Worm (Caenorhabditis elegans) whole organism, L4 larva: ENCODE measurements around the gene Y41C4A.21.
A peak's percentile ranks its signal among the peaks of the same experiment; 100 is the strongest.

Source experiments
- D1046.2 ChIP-seq: fragments of 200-800 bp; sonication (Bioruptor generic); IDR thresholded peaks from 2 replicates; pipeline ENCODE4 v1.3.6; 2022; ENCODE audit warnings: missing genetic modification characterization, missing compliant biosample characterization
- F10B5.3 ChIP-seq: sonication (generic microtip); optimal IDR thresholded peaks from 2 replicates; lab custom pipeline; 2016; ENCODE audit warnings: mild to moderate bottlenecking, missing genetic modification characterization, missing compliant biosample characterization
- F49E8.2 ChIP-seq: sonication (generic microtip); optimal IDR thresholded peaks from 2 replicates; lab custom pipeline; 2016; ENCODE audit warnings: missing compliant biosample characterization, mild to moderate bottlenecking, missing genetic modification characterization, borderline replicate concordance
- T20F7.1 ChIP-seq: fragments of 200-800 bp; sonication (Bioruptor generic); optimal IDR thresholded peaks from 2 replicates; lab custom pipeline; 2018; ENCODE audit warnings: mild to moderate bottlenecking, missing genetic modification characterization, missing compliant biosample characterization
- Y105C5A.15 ChIP-seq: fragments of 200-800 bp; sonication (Bioruptor generic); IDR thresholded peaks from 2 replicates; pipeline ENCODE4 v1.3.6; 2022; ENCODE audit warnings: missing genetic modification characterization, missing compliant biosample characterization
- Y48G9A.11 ChIP-seq: fragments of 200-800 bp; sonication (Bioruptor generic); IDR thresholded peaks from 2 replicates; pipeline ENCODE4 v1.3.6; 2022; ENCODE audit warnings: missing genetic modification reagents, missing genetic modification characterization, missing compliant biosample characterization
- Y75B8A.6 ChIP-seq: fragments of 200-800 bp; sonication (Bioruptor generic); IDR thresholded peaks from 2 replicates; pipeline ENCODE4 v1.3.6; 2022; ENCODE audit warnings: missing genetic modification reagents, missing genetic modification characterization, missing compliant biosample characterization
- ZK546.5 ChIP-seq, 2 experiments: sonication (generic microtip); optimal IDR thresholded peaks; 2 replicates each; lab custom pipeline; 2017; ENCODE audit warnings: missing biosample characterization in 2 of 2, missing genetic modification characterization in 2 of 2
- aly-2 ChIP-seq: sonication (generic microtip); optimal IDR thresholded peaks from 2 replicates; lab custom pipeline; 2018; ENCODE audit warnings: missing biosample characterization, missing genetic modification characterization
- ama-1 ChIP-seq: fragments of 150-350 bp; optimal IDR thresholded peaks from 2 replicates; lab custom pipeline; 2014; ENCODE audit warnings: inconsistent platforms, mixed read lengths
- arid-1 ChIP-seq: fragments of 200-800 bp; sonication (Bioruptor generic); conservative IDR thresholded peaks from 2 replicates; pipeline ENCODE4 v1.3.6; 2022; ENCODE audit warnings: missing genetic modification reagents, missing genetic modification characterization, missing compliant biosample characterization
- ceh-28 ChIP-seq: fragments of 150-350 bp; optimal IDR thresholded peaks from 2 replicates; lab custom pipeline; 2014; ENCODE audit warnings: missing biosample characterization, missing genetic modification reagents, missing genetic modification characterization
- ceh-32 ChIP-seq: sonication (generic microtip); optimal IDR thresholded peaks from 2 replicates; lab custom pipeline; 2016; ENCODE audit warnings: mild to moderate bottlenecking, missing genetic modification characterization, missing compliant biosample characterization; ENCODE audit not compliant: poor library complexity
- daf-8 ChIP-seq: fragments of 200-800 bp; sonication (Bioruptor generic); IDR thresholded peaks from 2 replicates; pipeline ENCODE4 v1.3.6; 2022; ENCODE audit warnings: missing genetic modification characterization, missing compliant biosample characterization
- dmd-6 ChIP-seq: fragments of 200-800 bp; sonication (Bioruptor generic); IDR thresholded peaks from 2 replicates; pipeline ENCODE4 v1.3.6; 2022; ENCODE audit warnings: missing genetic modification reagents, missing genetic modification characterization, missing compliant biosample characterization
- dpl-1 ChIP-seq: fragments of 150-350 bp; optimal IDR thresholded peaks from 2 replicates; lab custom pipeline; 2014; ENCODE audit warnings: missing biosample characterization, missing genetic modification reagents, missing genetic modification characterization
- duxl-1 ChIP-seq: sonication (generic microtip); optimal IDR thresholded peaks from 2 replicates; lab custom pipeline; 2016; ENCODE audit warnings: mild to moderate bottlenecking, missing genetic modification characterization, moderate library complexity, missing compliant biosample characterization; ENCODE audit not compliant: poor library complexity
- dve-1 ChIP-seq: sonication (generic microtip); optimal IDR thresholded peaks from 2 replicates; lab custom pipeline; 2017; ENCODE audit warnings: antibody characterized with exemption, mild to moderate bottlenecking, missing genetic modification characterization, missing compliant biosample characterization; ENCODE audit not compliant: insufficient read depth
- egl-43 ChIP-seq: fragments of 200-800 bp; sonication (Bioruptor generic); IDR thresholded peaks from 2 replicates; pipeline ENCODE4 v1.3.6; 2022; ENCODE audit warnings: missing genetic modification reagents, missing genetic modification characterization, missing compliant biosample characterization
- hif-1 ChIP-seq, 2 experiments: sonication (generic microtip); optimal IDR thresholded peaks; 2 replicates each; lab custom pipeline; 2016 to 2017; ENCODE audit warnings: missing compliant biosample characterization in 2 of 2, missing genetic modification characterization in 2 of 2, missing genetic modification reagents in 2 of 2, missing genotype in 2 of 2, mild to moderate bottlenecking in 1 of 2
- lin-13 ChIP-seq: fragments of 150-350 bp; optimal IDR thresholded peaks from 2 replicates; lab custom pipeline; 2014; ENCODE audit warnings: missing biosample characterization, missing genetic modification reagents, missing genetic modification characterization
- lin-29 ChIP-seq: fragments of 200-800 bp; sonication (Bioruptor generic); IDR thresholded peaks from 2 replicates; pipeline ENCODE4 v1.3.6; 2022; ENCODE audit warnings: missing genetic modification reagents, missing genetic modification characterization, missing compliant biosample characterization
- lsy-2 ChIP-seq, 2 experiments: fragments of 150-350 bp in 1 of 2; sonication (generic microtip) in 1 of 2; optimal IDR thresholded peaks; 2 replicates each; lab custom pipeline; 2014 to 2017; ENCODE audit warnings: missing biosample characterization in 2 of 2, missing genetic modification characterization in 2 of 2
- madf-9 ChIP-seq: fragments of 200-800 bp; sonication (Bioruptor generic); conservative IDR thresholded peaks from 2 replicates; pipeline ENCODE4 v1.3.6; 2022; ENCODE audit warnings: missing genetic modification reagents, missing genetic modification characterization, missing compliant biosample characterization
- mep-1 ChIP-seq: fragments of 150-350 bp; sonication (generic microtip); optimal IDR thresholded peaks from 3 replicates; lab custom pipeline; 2014; ENCODE audit warnings: missing biosample characterization, missing genetic modification characterization
- mes-2 ChIP-seq: sonication (generic microtip); optimal IDR thresholded peaks from 2 replicates; lab custom pipeline; 2016; ENCODE audit warnings: missing genotype, mild to moderate bottlenecking, missing genetic modification characterization, missing compliant biosample characterization; ENCODE audit not compliant: poor library complexity, severe bottlenecking
- nhr-102 ChIP-seq: sonication (generic microtip); optimal IDR thresholded peaks from 2 replicates; lab custom pipeline; 2016; ENCODE audit warnings: mild to moderate bottlenecking, missing genetic modification characterization, moderate library complexity, missing compliant biosample characterization
- nhr-11 ChIP-seq: fragments of 150-350 bp; optimal IDR thresholded peaks from 2 replicates; lab custom pipeline; 2014; ENCODE audit warnings: missing biosample characterization, missing genetic modification characterization
- nhr-237 ChIP-seq: sonication (generic microtip); optimal IDR thresholded peaks from 2 replicates; lab custom pipeline; 2017; ENCODE audit warnings: missing biosample characterization, missing genetic modification characterization
- nhr-28 ChIP-seq: fragments of 150-350 bp; optimal IDR thresholded peaks from 2 replicates; lab custom pipeline; 2014; ENCODE audit warnings: missing biosample characterization, missing genetic modification characterization
- nhr-76 ChIP-seq: fragments of 150-350 bp; optimal IDR thresholded peaks from 2 replicates; lab custom pipeline; 2014; ENCODE audit warnings: missing biosample characterization, missing genetic modification characterization
- nhr-77 ChIP-seq: fragments of 150-350 bp; optimal IDR thresholded peaks from 2 replicates; lab custom pipeline; 2014; ENCODE audit warnings: missing biosample characterization, missing genetic modification characterization
- php-3 ChIP-seq: fragments of 200-800 bp; sonication (Bioruptor generic); IDR thresholded peaks from 2 replicates; pipeline ENCODE4 v1.3.6; 2022; ENCODE audit warnings: missing genetic modification reagents, missing genetic modification characterization, missing compliant biosample characterization
- saeg-2 ChIP-seq: fragments of 200-800 bp; sonication (Bioruptor generic); IDR thresholded peaks from 2 replicates; pipeline ENCODE4 v1.3.6; 2022; ENCODE audit warnings: missing genetic modification reagents, missing genetic modification characterization, missing compliant biosample characterization
- set-16 ChIP-seq: fragments of 200-800 bp; sonication (Bioruptor generic); IDR thresholded peaks from 2 replicates; pipeline ENCODE4 v1.3.6; 2022; ENCODE audit warnings: missing genetic modification reagents, missing genetic modification characterization, missing compliant biosample characterization
- snpc-1.2 ChIP-seq: fragments of 200-800 bp; sonication (Bioruptor generic); IDR thresholded peaks from 2 replicates; pipeline ENCODE4 v1.3.6; 2022; ENCODE audit warnings: missing genetic modification reagents, missing genetic modification characterization, missing compliant biosample characterization
- snpc-4 ChIP-seq: fragments of 150-350 bp; optimal IDR thresholded peaks from 2 replicates; lab custom pipeline; 2014; ENCODE audit warnings: missing biosample characterization, missing genetic modification characterization
- spr-1 ChIP-seq: sonication (generic microtip); optimal IDR thresholded peaks from 2 replicates; lab custom pipeline; 2016; ENCODE audit warnings: mild to moderate bottlenecking, missing genetic modification characterization, missing compliant biosample characterization
- unc-130 ChIP-seq: sonication (generic microtip); optimal IDR thresholded peaks from 2 replicates; lab custom pipeline; 2016; ENCODE audit warnings: missing genetic modification reagents, missing genetic modification characterization, missing compliant biosample characterization
- unc-39 ChIP-seq: sonication (generic microtip); optimal IDR thresholded peaks from 2 replicates; lab custom pipeline; 2017; ENCODE audit warnings: missing biosample characterization, missing genetic modification characterization
- unc-62 ChIP-seq, 3 experiments: fragments of 150-350 bp in 1 of 3; sonication (generic microtip); optimal IDR thresholded peaks in 2 of 3; peaks in 1 of 3; 1 replicate in 1 of 3; 2 replicates in 2 of 3; lab custom pipeline; 2014 to 2017; ENCODE audit warnings: missing biosample characterization in 3 of 3, missing genetic modification characterization in 3 of 3, missing genetic modification reagents in 3 of 3, missing genotype in 1 of 3
- vab-7 ChIP-seq: fragments of 200-800 bp; sonication (Bioruptor generic); IDR thresholded peaks from 2 replicates; pipeline ENCODE4 v1.3.6; 2022; ENCODE audit warnings: missing genetic modification reagents, missing genetic modification characterization, missing compliant biosample characterization
- zfp-2 ChIP-seq: sonication (generic microtip); optimal IDR thresholded peaks from 2 replicates; lab custom pipeline; 2016; ENCODE audit warnings: mild to moderate bottlenecking, missing genetic modification characterization, missing compliant biosample characterization
- ztf-11 ChIP-seq: fragments of 150-350 bp; optimal IDR thresholded peaks from 2 replicates; lab custom pipeline; 2014; ENCODE audit warnings: missing biosample characterization, missing genetic modification characterization

Y41C4A.21 gene

DNA sequence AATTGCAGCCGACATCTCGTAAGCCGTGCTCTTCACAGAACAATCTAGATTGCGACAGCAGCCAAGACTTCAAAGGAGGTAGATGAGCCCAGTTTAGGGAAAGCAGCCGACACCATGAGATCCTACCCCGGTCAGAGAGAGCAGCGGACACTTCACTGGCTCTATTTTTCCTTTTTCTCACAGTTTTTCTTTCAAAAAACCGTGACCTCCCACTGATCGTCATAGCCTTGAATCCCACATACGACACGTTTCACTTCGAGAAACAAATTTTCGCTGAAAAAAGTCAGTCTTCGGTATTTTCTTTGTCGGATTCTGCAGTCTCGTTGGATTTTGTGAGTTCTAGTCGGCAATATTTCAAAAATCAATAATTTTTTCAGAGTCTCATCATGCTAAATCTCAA lies at the start of gene Y41C4A.21:
Gene Y41C4A.21 (plus strand): TSS at position 301 of the 400 bp plus-strand sequence.
- TF ChIP-seq set-16 (GFP tag; lab: Robert Waterston, UW) (0 out of 2 replicates have a peak, but pooled peaks have one; percentile 4), hif-1 (tag; optimal IDR thresholded peaks at IDR 0.05; lab: Kevin White, UChicago) (no peak), snpc-1.2 (no peak), F49E8.2 (no peak), egl-43 (GFP tag; lab: Robert Waterston, UW) (no peak)

DNA sequence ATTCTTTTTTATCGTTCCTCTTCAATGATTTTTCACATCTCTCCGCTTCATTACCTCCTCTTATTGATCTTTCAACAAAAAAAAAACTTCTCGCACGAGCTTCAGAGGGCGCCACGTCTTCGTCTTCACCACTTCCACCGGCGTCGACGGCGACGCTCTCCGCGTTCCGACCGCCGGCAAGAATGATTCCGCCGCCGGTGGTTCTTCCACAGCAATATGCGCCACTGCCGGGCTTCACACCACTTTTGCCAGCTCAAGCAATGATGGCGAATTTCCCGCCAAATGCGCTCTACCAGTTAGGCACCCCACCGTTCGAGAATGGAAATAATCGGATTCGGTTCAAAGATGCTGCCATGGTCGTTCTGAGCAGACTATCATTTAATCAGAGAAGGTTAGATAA lies 49.1 kb upstream of the Y41C4A.21 start:
- TF ChIP-seq saeg-2 (GFP tag; lab: Robert Waterston, UW) (no peak), set-16 (GFP tag; lab: Robert Waterston, UW) (peak; percentile 88), nhr-237 (no peak), egl-43 (GFP tag; lab: Robert Waterston, UW) (peak; percentile 32; the same call in 1 of the 2 replicates), unc-62 (GFP tag; optimal IDR thresholded peaks at IDR 0.05 in 1 of 2; lab: Kevin White, UChicago) (peak in 1 of 2 experiments; percentile 5), unc-62 (tag; optimal IDR thresholded peaks at IDR 0.05; lab: Kevin White, UChicago) (no peak)
- TF ChIP-seq, all 104 proteins: peak for 3

DNA sequence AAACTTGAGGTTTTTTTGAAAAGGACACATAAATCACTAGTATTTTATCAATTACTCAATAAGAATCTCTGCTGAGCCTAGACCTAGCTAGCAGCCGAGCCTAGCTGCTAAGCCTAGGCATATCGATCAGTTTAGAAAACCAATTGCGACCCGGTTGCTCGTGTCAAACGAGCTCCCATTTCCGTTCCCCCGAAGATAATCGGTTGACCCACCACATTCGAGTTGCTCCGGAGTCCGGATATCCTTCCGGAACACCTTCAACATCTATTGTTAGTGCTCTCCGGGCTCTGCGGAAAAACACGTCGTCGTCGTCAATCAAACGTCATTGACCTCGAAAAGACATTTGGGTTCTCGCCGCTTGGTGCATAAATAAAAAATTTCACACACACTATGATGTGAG lies 48.4 kb upstream of the Y41C4A.21 start:
- TF ChIP-seq lsy-2 (tag; optimal IDR thresholded peaks at IDR 0.05; lab: Kevin White, UChicago) (no peak), daf-8 (GFP tag; lab: Robert Waterston, UW) (no peak), aly-2 (no peak), unc-130 (GFP tag; lab: Kevin White, UChicago) (no peak), set-16 (GFP tag; lab: Robert Waterston, UW) (0 out of 2 replicates have a peak, but pooled peaks have one; percentile 11), unc-62 (GFP tag; optimal IDR thresholded peaks at IDR 0.05 in 1 of 2; lab: Kevin White, UChicago) (peak in 1 of 2 experiments; percentile 21), unc-62 (tag; optimal IDR thresholded peaks at IDR 0.05; lab: Kevin White, UChicago) (no peak), D1046.2 (0 out of 2 replicates have a peak, but pooled peaks have one; percentile 16), egl-43 (GFP tag; lab: Robert Waterston, UW) (peak; percentile 76)

DNA sequence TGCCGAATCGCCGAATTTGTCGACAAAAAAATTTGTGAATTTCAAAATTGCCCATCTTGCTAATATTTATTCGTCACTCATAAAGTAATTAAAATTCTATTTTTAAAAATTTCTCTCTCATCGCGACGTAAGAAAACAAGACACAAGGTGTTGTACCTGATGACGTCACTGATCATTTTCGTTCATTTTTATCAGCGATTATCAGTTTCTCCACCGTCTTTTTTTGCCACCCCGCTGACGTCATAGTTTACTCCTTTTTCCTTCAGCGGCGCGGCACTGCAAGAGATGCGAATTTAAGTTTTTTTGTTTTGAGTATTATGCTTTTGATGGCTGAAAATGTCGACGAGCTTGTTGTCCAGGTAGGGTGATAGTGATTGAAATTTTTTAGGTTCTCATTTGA lies 47.4 kb upstream of the Y41C4A.21 start:
- TF ChIP-seq Y105C5A.15 (GFP tag; lab: Robert Waterston, UW) (no peak), ama-1 (lab: Kevin White, UChicago) (no peak), mes-2 (tag; lab: Kevin White, UChicago) (peak; percentile 23), arid-1 (GFP tag; lab: Robert Waterston, UW) (no peak), duxl-1 (tag; lab: Kevin White, UChicago) (no peak), egl-43 (GFP tag; lab: Robert Waterston, UW) (no peak), madf-9 (GFP tag; lab: Robert Waterston, UW) (no peak), nhr-11 (tag; lab: Kevin White, UChicago) (no peak), unc-39 (tag; lab: Kevin White, UChicago) (no peak), lin-29 (GFP tag; lab: Robert Waterston, UW) (no peak), Y48G9A.11 (GFP tag; lab: Robert Waterston, UW) (no peak), nhr-28 (tag; lab: Kevin White, UChicago) (peak; percentile 79), spr-1 (tag; lab: Kevin White, UChicago) (no peak), nhr-102 (tag; lab: Kevin White, UChicago) (peak; percentile 9), dpl-1 (GFP tag; lab: Kevin White, UChicago) (peak; percentile 8), Y75B8A.6 (GFP tag; lab: Robert Waterston, UW) (no peak), nhr-76 (tag; lab: Kevin White, UChicago) (no peak), nhr-77 (peak; percentile 42), dmd-6 (GFP tag; lab: Robert Waterston, UW) (peak; percentile 85), F10B5.3 (tag; lab: Kevin White, UChicago) (no peak), vab-7 (GFP tag; lab: Robert Waterston, UW) (no peak), ceh-32 (no peak), zfp-2 (no peak), T20F7.1 (no peak), ceh-28 (tag; lab: Kevin White, UChicago) (no peak), php-3 (GFP tag; lab: Robert Waterston, UW) (0 out of 2 replicates have a peak, but pooled peaks have one; percentile 40), snpc-4 (tag; lab: Kevin White, UChicago) (no peak), dve-1 (tag; lab: Kevin White, UChicago) (peak; percentile 82), ztf-11 (tag; lab: Kevin White, UChicago) (no peak), nhr-237 (no peak), ZK546.5 (tag; optimal IDR thresholded peaks at IDR 0.05; lab: Kevin White, UChicago) (no peak), lin-13 (GFP tag; lab: Kevin White, UChicago) (no peak), mep-1 (tag; lab: Kevin White, UChicago) (peak; percentile 15)
